Worm (Caenorhabditis elegans) whole organism, young adult: ENCODE results near the gene unc-33.

ENCODE experiments used
- F37B4.10 ChIP-seq: fragments of 200-800 bp; sonication (Bioruptor generic); IDR thresholded peaks from 2 replicates; pipeline ENCODE4 v1.3.6; 2022; ENCODE audit warnings: missing genetic modification characterization, missing compliant biosample characterization
- dpl-1 ChIP-seq: fragments of 150-350 bp; optimal IDR thresholded peaks from 2 replicates; lab custom pipeline; 2014; ENCODE audit warnings: missing biosample characterization, missing genetic modification reagents, missing genetic modification characterization
- hsf-1 ChIP-seq: fragments of 200-800 bp; sonication (Bioruptor generic); IDR thresholded peaks from 2 replicates; pipeline ENCODE4 v1.3.6; 2022; ENCODE audit warnings: missing genetic modification reagents, missing genetic modification characterization, missing compliant biosample characterization
- let-607 ChIP-seq, 2 experiments: fragments of 200-800 bp in 1 of 2; sonication (Bioruptor generic) in 1 of 2; sonication (generic microtip) in 1 of 2; optimal IDR thresholded peaks; 2 replicates each; lab custom pipeline; 2016 to 2018; ENCODE audit warnings: mild to moderate bottlenecking in 2 of 2, missing compliant biosample characterization in 2 of 2, missing genetic modification characterization in 2 of 2, moderate library complexity in 2 of 2, missing genotype in 1 of 2
- lsy-27 ChIP-seq: sonication (generic microtip); optimal IDR thresholded peaks from 2 replicates; lab custom pipeline; 2017; ENCODE audit warnings: missing genetic modification characterization, mild to moderate bottlenecking, missing compliant biosample characterization, antibody characterized with exemption, missing genotype, borderline replicate concordance; ENCODE audit not compliant: insufficient read depth
- nfya-1 ChIP-seq: sonication (generic microtip); optimal IDR thresholded peaks from 2 replicates; lab custom pipeline; 2017; ENCODE audit warnings: antibody characterized with exemption, missing compliant biosample characterization, missing genetic modification characterization, borderline replicate concordance; ENCODE audit not compliant: insufficient read depth
- rcor-1 ChIP-seq: fragments of 200-800 bp; sonication (Bioruptor generic); IDR thresholded peaks from 2 replicates; pipeline ENCODE4 v1.3.6; 2022; ENCODE audit warnings: missing genetic modification reagents, missing genetic modification characterization, missing compliant biosample characterization
- unc-62 ChIP-seq: fragments of 150-350 bp; optimal IDR thresholded peaks from 2 replicates; lab custom pipeline; 2014; ENCODE audit warnings: missing biosample characterization, missing genetic modification reagents, missing genetic modification characterization

DNA sequence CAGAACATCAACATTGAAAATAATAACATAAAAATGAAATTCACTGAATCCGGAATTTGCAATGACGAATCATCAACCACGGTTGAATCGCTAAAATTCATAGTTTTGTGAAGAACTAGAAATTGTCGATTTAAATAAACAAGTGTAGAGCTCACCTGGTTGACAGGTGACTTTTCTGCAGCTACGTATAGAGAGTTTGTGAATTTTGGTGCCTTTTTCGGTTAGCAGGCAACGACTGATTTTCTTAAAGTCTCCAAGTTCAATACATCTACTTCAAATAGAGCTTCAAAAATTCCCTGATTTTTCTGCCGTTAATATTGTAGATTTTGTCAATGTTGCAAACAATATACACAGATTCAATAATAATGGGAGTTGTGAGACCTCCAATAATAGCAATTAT lies 39.6 kb upstream of the unc-33 start, which contains the start of gene srz-69:
- no peak for TF ChIP-seq dpl-1
- TF ChIP-seq lsy-27 (tag; lab: Kevin White, UChicago) = no peak
- no peak for TF ChIP-seq rcor-1 (GFP tag; lab: Robert Waterston, UW)
- no peak for TF ChIP-seq F37B4.10 (GFP tag; lab: Robert Waterston, UW)
- no peak for TF ChIP-seq unc-62 (GFP tag; lab: Kevin White, UChicago)
- no peak for TF ChIP-seq let-607 (tag; optimal IDR thresholded peaks at IDR 0.05; lab: Kevin White, UChicago)
- no peak for TF ChIP-seq nfya-1 (tag; lab: Kevin White, UChicago)
- TF ChIP-seq hsf-1 (GFP tag; lab: Robert Waterston, UW) = no peak
